Worm (Caenorhabditis elegans) whole organism, late embryonic: ENCODE results near the gene evl-20.

Experiments
- T23F11.4 ChIP-seq: fragments of 200-800 bp; sonication (Bioruptor generic); optimal IDR thresholded peaks from 2 replicates; lab custom pipeline; 2018; ENCODE audit warnings: mild to moderate bottlenecking, missing genetic modification characterization, missing compliant biosample characterization
- ama-1 ChIP-seq: fragments of 150-350 bp; optimal IDR thresholded peaks from 2 replicates; lab custom pipeline; 2014
- ets-4 ChIP-seq: sonication (generic microtip); optimal IDR thresholded peaks from 2 replicates; lab custom pipeline; 2016; ENCODE audit warnings: missing genetic modification characterization, missing compliant biosample characterization
- nhr-11 ChIP-seq: fragments of 150-350 bp; optimal IDR thresholded peaks from 2 replicates; lab custom pipeline; 2014; ENCODE audit warnings: missing biosample characterization, missing genetic modification characterization
- pag-3 ChIP-seq: sonication (generic microtip); optimal IDR thresholded peaks from 2 replicates; lab custom pipeline; 2016; ENCODE audit warnings: missing compliant biosample characterization, missing genetic modification characterization, borderline replicate concordance
- tbx-2 ChIP-seq: sonication (generic microtip); optimal IDR thresholded peaks from 2 replicates; lab custom pipeline; 2016; ENCODE audit warnings: missing genetic modification characterization, missing compliant biosample characterization

- TF ChIP-seq T23F11.4 (GFP tag; lab: Kevin White, UChicago) (no peak), pag-3 (no peak), ama-1 (lab: Kevin White, UChicago) (no peak), tbx-2 (tag; lab: Kevin White, UChicago) (no peak), nhr-11 (tag; lab: Kevin White, UChicago) (no peak), ets-4 (tag; lab: Kevin White, UChicago) (no peak)
Observed at ce11 chrII:8428758-8428946, 15.5 kb upstream of the evl-20 start, which contains the start of gene F14E5.2.
